Fruit fly (Drosophila melanogaster): ENCODE data around the gene Rich.

The Rich gene

dm6 chr3L:22287994-22288766 is 25.5 kb upstream of the Rich start, which contains the start of the genes Hem and IleRS:
Hem (minus strand) TSS chr3L:22288195.
IleRS (plus strand) TSS chr3L:22288665.
- peak; percentile 88 for TF ChIP-seq Ets96B (tag; optimal IDR thresholded peaks at IDR 0.05)
- peak; percentile 74 for TF ChIP-seq CG9139 (GFP tag; optimal IDR thresholded peaks at IDR 0.05)
- no peak for TF ChIP-seq CG16779 (tag; optimal IDR thresholded peaks at IDR 0.05)
- peak; percentile 92 for TF ChIP-seq pdm3 (GFP tag; optimal IDR thresholded peaks at IDR 0.05)
- no peak for TF ChIP-seq ss (GFP tag; optimal IDR thresholded peaks at IDR 0.05)
- peak; percentile 91 for TF ChIP-seq CG6163 (GFP tag; IDR thresholded peaks at IDR 0.05)
- TF ChIP-seq Sox102F (GFP tag; optimal IDR thresholded peaks at IDR 0.05): peak; percentile 69
- peak; percentile 85 for TF ChIP-seq CG4318 (GFP tag; optimal IDR thresholded peaks at IDR 0.05)
- TF ChIP-seq fd59A (GFP tag; optimal IDR thresholded peaks at IDR 0.05): peak; percentile 71
- peak; percentile 89; the same call in 2 of the 3 replicates for TF ChIP-seq CG8119 (GFP tag; IDR thresholded peaks at IDR 0.05)
- peak; percentile 83 for TF ChIP-seq CG6792 (GFP tag; optimal IDR thresholded peaks at IDR 0.05)
- TF ChIP-seq CG11294 (GFP tag; IDR thresholded peaks at IDR 0.05): peak; percentile 83
- no peak for TF ChIP-seq net (GFP tag; optimal IDR thresholded peaks at IDR 0.05)
- TF ChIP-seq esn (GFP tag; optimal IDR thresholded peaks at IDR 0.05): peak; percentile 92
- TF ChIP-seq CG6276 (GFP tag; optimal IDR thresholded peaks at IDR 0.05): no peak
- peak; percentile 90 for TF ChIP-seq Hr4 (GFP tag; optimal IDR thresholded peaks at IDR 0.05)
- TF ChIP-seq Met (GFP tag; optimal IDR thresholded peaks at IDR 0.05): no peak
- TF ChIP-seq CG1621 (tag; optimal IDR thresholded peaks at IDR 0.05): no peak
- peak; percentile 86 for TF ChIP-seq CG11902 (GFP tag; optimal IDR thresholded peaks at IDR 0.05)
- no peak for TF ChIP-seq dac (GFP tag; optimal IDR thresholded peaks at IDR 0.05)
- TF ChIP-seq CG8319 (GFP tag; optimal IDR thresholded peaks at IDR 0.05): peak; percentile 81
- no peak for TF ChIP-seq Eip75B (GFP tag; optimal IDR thresholded peaks at IDR 0.05)
- no peak for TF ChIP-seq Smox (GFP tag; optimal IDR thresholded peaks at IDR 0.05)
- TF ChIP-seq svp (GFP tag): peak; percentile 91
- no peak for TF ChIP-seq fkh (GFP tag; optimal IDR thresholded peaks at IDR 0.05)
- peak; percentile 85 for TF ChIP-seq Lpt (GFP tag; optimal IDR thresholded peaks at IDR 0.05)
- peak; percentile 93 for TF ChIP-seq CG10631 (GFP tag; optimal IDR thresholded peaks at IDR 0.05)
- TF ChIP-seq Hr39 (GFP tag; optimal IDR thresholded peaks at IDR 0.05): peak; percentile 90
- peak; percentile 43 for TF ChIP-seq fd85E (GFP tag; optimal IDR thresholded peaks at IDR 0.05)
- TF ChIP-seq CG3032 (tag; optimal IDR thresholded peaks at IDR 0.05): peak; percentile 89
- peak; percentile 82 for TF ChIP-seq lz (GFP tag; optimal IDR thresholded peaks at IDR 0.05)
- peak; percentile 88 for TF ChIP-seq CG11762 (GFP tag; optimal IDR thresholded peaks at IDR 0.05; ENCODE audit: insufficient read depth)
- TF ChIP-seq Eip78C (GFP tag): peak; percentile 97
- peak; percentile 84 for TF ChIP-seq CG15336 (GFP tag; IDR thresholded peaks at IDR 0.05)
- TF ChIP-seq CG6808 (GFP tag; optimal IDR thresholded peaks at IDR 0.05): no peak
- no peak for TF ChIP-seq Eip93F (GFP tag; optimal IDR thresholded peaks at IDR 0.05)
- peak; percentile 91 for TF ChIP-seq achi (GFP tag; optimal IDR thresholded peaks at IDR 0.05)
- peak; percentile 84 for TF ChIP-seq Gug (GFP tag; IDR thresholded peaks at IDR 0.05)
- TF ChIP-seq Sox14 (GFP tag; optimal IDR thresholded peaks at IDR 0.05): peak; percentile 86
- peak; percentile 70 for TF ChIP-seq Blimp-1 (GFP tag; optimal IDR thresholded peaks at IDR 0.05)
- TF ChIP-seq salr (GFP tag; optimal IDR thresholded peaks at IDR 0.05): peak in 1 of 2 experiments; percentile 59
- TF ChIP-seq Hr38 (GFP tag; optimal IDR thresholded peaks at IDR 0.05): no peak
- TF ChIP-seq CG7368 (GFP tag; optimal IDR thresholded peaks at IDR 0.05): peak; percentile 88
- no peak for TF ChIP-seq spab (GFP tag; optimal IDR thresholded peaks at IDR 0.05)
- peak; percentile 93 for TF ChIP-seq acj6 (GFP tag; optimal IDR thresholded peaks at IDR 0.05)
- peak; percentile 92 for TF ChIP-seq CG8632 (GFP tag; optimal IDR thresholded peaks at IDR 0.05)
- no peak for TF ChIP-seq CG10669 (GFP tag; optimal IDR thresholded peaks at IDR 0.05)
- TF ChIP-seq vri (GFP tag; optimal IDR thresholded peaks at IDR 0.05): no peak
- TF ChIP-seq CG32006 (GFP tag; optimal IDR thresholded peaks at IDR 0.05): no peak
- peak; percentile 93 for TF ChIP-seq OdsH (GFP tag; optimal IDR thresholded peaks at IDR 0.05)
- peak; percentile 89 for TF ChIP-seq topi (GFP tag; optimal IDR thresholded peaks at IDR 0.05)

All from whole organism, prepupa.